Worm (Caenorhabditis elegans): Measurements from ENCODE around the gene ZK666.14.

ZK666.14 gene

DNA sequence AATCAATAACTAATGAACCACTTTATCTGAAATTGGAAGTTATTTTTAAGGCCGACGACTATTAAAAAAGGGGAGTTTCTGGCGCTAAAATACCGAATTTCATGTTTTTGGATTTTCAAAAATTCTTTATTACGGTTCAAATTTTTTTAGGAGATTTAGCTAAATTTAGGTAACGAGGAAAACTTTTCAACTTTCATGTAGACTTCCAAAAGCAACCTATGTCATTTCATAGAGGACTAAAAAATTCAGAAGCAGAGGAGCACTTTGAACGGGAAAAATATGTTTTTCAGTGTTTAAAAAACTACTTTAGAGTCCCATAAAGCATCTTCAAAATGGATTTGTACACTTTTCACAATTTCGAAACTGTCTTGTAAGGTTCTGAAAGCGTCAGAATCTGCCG, 18.8 kb downstream of the ZK666.14 start:
- TF ChIP-seq athp-1 (tag; optimal IDR thresholded peaks at IDR 0.05), result no peak
- no peak for TF ChIP-seq ccch-3 (GFP tag; optimal IDR thresholded peaks at IDR 0.05)
- TF ChIP-seq C06A6.2 (GFP tag; conservative IDR thresholded peaks at IDR 0.05), result no peak
- TF ChIP-seq cebp-1 (GFP tag; IDR thresholded peaks at IDR 0.05), result no peak
- peak; percentile 3 for TF ChIP-seq cebp-1 (tag; optimal IDR thresholded peaks at IDR 0.05)

ce11 chrII:10515422-10515821, 20.9 kb downstream of the ZK666.14 start:
- TF ChIP-seq ztf-28 (GFP tag; IDR thresholded peaks at IDR 0.05) (no peak), cebp-1 (GFP tag; IDR thresholded peaks at IDR 0.05) (no peak), cebp-1 (tag; optimal IDR thresholded peaks at IDR 0.05) (peak; percentile 15)

DNA sequence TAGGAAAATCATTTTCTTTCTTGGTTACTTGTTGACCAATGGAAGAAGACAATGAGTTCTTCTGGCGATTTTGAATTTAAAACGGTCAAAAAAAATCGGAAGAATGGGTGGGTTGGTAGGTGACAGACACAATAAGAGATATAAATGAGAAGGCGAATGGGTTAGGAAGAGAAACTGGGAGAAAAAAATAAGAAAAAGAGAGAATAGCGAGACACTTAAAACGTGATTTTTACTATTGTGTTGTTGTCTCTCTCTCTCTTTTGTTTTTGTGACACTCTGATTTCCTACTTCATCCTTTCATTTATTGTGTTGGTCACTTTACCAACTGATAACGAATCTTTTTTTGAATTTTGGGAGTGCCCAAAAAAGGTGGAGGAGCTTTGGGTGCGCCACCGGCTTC, 21.8 kb downstream of the ZK666.14 start:
- TF ChIP-seq hmg-1.2 (GFP tag; IDR thresholded peaks at IDR 0.05) (no peak), nhr-27 (tag; optimal IDR thresholded peaks at IDR 0.05) (no peak), madf-3 (GFP tag; IDR thresholded peaks at IDR 0.05) (0 out of 2 replicates have a peak, but pooled peaks have one; percentile 45), bed-2 (GFP tag; IDR thresholded peaks at IDR 0.05) (no peak), xnd-1 (tag; optimal IDR thresholded peaks at IDR 0.05) (no peak), K11D2.4 (GFP tag; IDR thresholded peaks at IDR 0.05) (no peak)

DNA sequence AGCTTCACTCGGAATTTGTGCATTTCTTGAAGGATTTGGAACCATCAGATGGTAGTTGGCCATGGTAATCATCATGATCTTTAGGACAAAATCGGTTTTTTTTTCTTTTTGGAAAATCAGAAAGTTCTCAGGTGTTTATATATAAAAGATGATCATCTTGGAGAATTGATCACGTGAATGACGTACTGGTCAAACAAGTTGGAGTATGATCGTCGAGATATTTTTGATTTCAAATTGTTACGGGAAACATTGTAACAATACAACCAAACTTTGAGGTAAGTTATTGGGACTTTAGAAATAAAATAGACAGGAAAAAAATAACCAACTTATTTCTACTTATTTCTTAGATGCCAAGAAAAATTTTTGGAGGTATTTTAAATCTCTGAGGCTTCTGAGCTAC, 24.4 kb downstream of the ZK666.14 start, which contains the start of gene F59B10.4:
TSS of gene F59B10.4 (minus strand) at position 101 of the 400 bp plus-strand sequence.
- TF ChIP-seq lsl-1 (GFP tag; optimal IDR thresholded peaks at IDR 0.05) (no peak), nhr-27 (tag; optimal IDR thresholded peaks at IDR 0.05) (no peak), ztf-26 (tag; optimal IDR thresholded peaks at IDR 0.05) (no peak), Y79H2A.3 (GFP tag; conservative IDR thresholded peaks at IDR 0.05) (no peak), mel-28 (tag; optimal IDR thresholded peaks at IDR 0.05; ENCODE audit: borderline replicate concordance) (no peak), nfya-1 (tag; optimal IDR thresholded peaks at IDR 0.05; ENCODE audit: borderline replicate concordance, insufficient read depth) (no peak), zim-3 (tag; optimal IDR thresholded peaks at IDR 0.05) (no peak)

DNA sequence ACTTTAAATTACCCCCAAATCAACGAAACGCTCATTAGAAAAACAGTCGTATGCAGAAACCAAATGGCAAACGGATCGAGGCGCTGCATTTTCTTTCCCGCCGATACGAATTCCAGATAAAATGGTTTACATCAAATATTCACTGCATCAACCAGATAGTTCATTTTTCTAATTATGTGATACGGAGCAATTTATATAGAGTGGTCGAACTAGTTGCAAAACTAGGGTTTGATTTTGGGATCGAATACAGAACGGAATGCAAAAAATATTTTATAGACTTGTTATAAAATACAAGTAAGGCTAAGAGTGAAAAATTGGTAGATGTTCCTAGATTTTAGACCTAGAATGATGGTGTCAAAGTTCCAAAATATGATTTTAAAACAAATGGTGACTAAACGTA, 25.3 kb downstream of the ZK666.14 start:
- TF ChIP-seq snpc-1.1 (tag; optimal IDR thresholded peaks at IDR 0.05; ENCODE audit: insufficient read depth) (no peak), B0261.1 (tag; optimal IDR thresholded peaks at IDR 0.05) (no peak)

DNA sequence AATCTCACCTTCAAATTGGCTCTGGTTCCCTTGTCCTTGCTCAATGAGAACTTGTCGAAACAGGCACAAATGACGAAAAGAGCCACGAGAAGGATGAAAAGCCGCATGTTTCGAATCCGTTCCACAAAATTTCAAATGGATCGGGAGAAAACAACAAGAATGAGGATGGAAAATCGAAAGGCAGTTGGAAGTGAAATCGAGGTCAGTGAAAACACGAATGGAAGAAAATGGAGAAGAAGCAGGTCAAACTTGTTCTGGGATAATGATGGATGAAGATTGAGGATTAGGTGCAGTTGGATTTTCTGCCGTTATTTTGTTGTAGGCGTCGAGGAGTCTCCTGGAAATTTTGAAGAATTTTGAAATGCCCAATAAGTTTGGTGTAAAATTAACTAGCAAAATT, 28.5 kb downstream of the ZK666.14 start:
- TF ChIP-seq egrh-3 (GFP tag; IDR thresholded peaks at IDR 0.05), result no peak

ce11 chrII:10523583-10523982, 29.0 kb downstream of the ZK666.14 start, which contains the start of gene F59B10.5:
F59B10.5 (minus strand) TSS chrII:10523683.
- no peak for TF ChIP-seq let-607 (tag; optimal IDR thresholded peaks at IDR 0.05)
- TF ChIP-seq ekl-4 (GFP tag; IDR thresholded peaks at IDR 0.05), result no peak
- no peak for TF ChIP-seq efl-1 (GFP tag; optimal IDR thresholded peaks at IDR 0.05)
- TF ChIP-seq ama-1 (optimal IDR thresholded peaks at IDR 0.05), result no peak
- no peak for TF ChIP-seq ama-1 (GFP tag; optimal IDR thresholded peaks at IDR 0.05)
- no peak for TF ChIP-seq ceh-91 (GFP tag; IDR thresholded peaks at IDR 0.05)
- no peak for TF ChIP-seq die-1 (tag; optimal IDR thresholded peaks at IDR 0.05)
- TF ChIP-seq sea-2 (GFP tag; IDR thresholded peaks at IDR 0.05), result no peak
- TF ChIP-seq K12H6.12 (tag; optimal IDR thresholded peaks at IDR 0.05), result no peak
- TF ChIP-seq T26A5.8 (tag; optimal IDR thresholded peaks at IDR 0.05), result no peak

Data from whole organism, young adult.